Worm (Caenorhabditis elegans): ENCODE measurements around the gene zif-1.

The zif-1 gene

ce11 chrIII:8973826-8974225 is 28.8 kb upstream of the zif-1 start, which contains the start of gene R08D7.5:
TSS of gene R08D7.5 (plus strand) at chrIII:8974126.
- TF ChIP-seq hrde-1 (tag; optimal IDR thresholded peaks at IDR 0.05; ENCODE audit: borderline replicate concordance) (no peak), nfyb-1 (GFP tag; IDR thresholded peaks at IDR 0.05) (no peak), tbp1 (GFP tag; optimal IDR thresholded peaks at IDR 0.05) (no peak), sdz-38 (tag; optimal IDR thresholded peaks at IDR 0.05) (no peak), nhr-80 (tag; optimal IDR thresholded peaks at IDR 0.05) (no peak), snpc-4 (GFP tag; optimal IDR thresholded peaks at IDR 0.05) (no peak), snpc-4 (tag; optimal IDR thresholded peaks at IDR 0.05) (no peak), zfh-2 (GFP tag; conservative IDR thresholded peaks at IDR 0.05) (no peak), ceh-27 (GFP tag; optimal IDR thresholded peaks at IDR 0.05) (no peak)

ce11 chrIII:8974835-8975234 is 27.7 kb upstream of the zif-1 start:
- TF ChIP-seq egl-18 (GFP tag; IDR thresholded peaks at IDR 0.05) (no peak), rcor-1 (GFP tag; IDR thresholded peaks at IDR 0.05) (no peak), madf-10 (tag; optimal IDR thresholded peaks at IDR 0.05) (no peak), ztf-28 (GFP tag; IDR thresholded peaks at IDR 0.05) (no peak), ceh-91 (GFP tag; IDR thresholded peaks at IDR 0.05) (no peak), C06A6.2 (GFP tag; conservative IDR thresholded peaks at IDR 0.05) (no peak), Y56A3A.18 (GFP tag; IDR thresholded peaks at IDR 0.05) (peak; percentile 45; the same call in 1 of the 2 replicates), chd-7 (tag; optimal IDR thresholded peaks at IDR 0.05) (no peak), Y95B8A.8 (GFP tag; IDR thresholded peaks at IDR 0.05) (peak; percentile 72; the same call in 1 of the 2 replicates), nhr-90 (tag; optimal IDR thresholded peaks at IDR 0.05) (no peak), mel-28 (tag; optimal IDR thresholded peaks at IDR 0.05; ENCODE audit: borderline replicate concordance) (peak; percentile 4), Y53G8AR.9 (GFP tag; conservative IDR thresholded peaks at IDR 0.05) (peak; percentile 38; the same call in 1 of the 2 replicates), ama-1 (optimal IDR thresholded peaks at IDR 0.05) (no peak), ama-1 (GFP tag; optimal IDR thresholded peaks at IDR 0.05) (peak in 1 of 2 experiments; percentile 90), F33H1.4 (GFP tag; IDR thresholded peaks at IDR 0.05) (no peak), Y67H2A.10 (GFP tag; conservative IDR thresholded peaks at IDR 0.05) (no peak), tbp1 (GFP tag; optimal IDR thresholded peaks at IDR 0.05) (no peak), rec-8 (tag; optimal IDR thresholded peaks at IDR 0.05) (no peak), zim-3 (tag; optimal IDR thresholded peaks at IDR 0.05) (peak; percentile 26), ztf-22 (GFP tag; optimal IDR thresholded peaks at IDR 0.05) (no peak), sdz-38 (tag; optimal IDR thresholded peaks at IDR 0.05) (no peak), ekl-4 (GFP tag; IDR thresholded peaks at IDR 0.05) (peak; percentile 74; the same call in 1 of the 2 replicates), F57A8.1 (GFP tag; optimal IDR thresholded peaks at IDR 0.05) (no peak), ztf-6 (GFP tag; IDR thresholded peaks at IDR 0.05) (no peak), B0261.1 (tag; optimal IDR thresholded peaks at IDR 0.05) (no peak), F22D6.2 (tag; optimal IDR thresholded peaks at IDR 0.05) (peak; percentile 7), bed-1 (GFP tag; IDR thresholded peaks at IDR 0.05) (no peak), nhr-179 (tag; optimal IDR thresholded peaks at IDR 0.05) (no peak), F39B2.1 (GFP tag; IDR thresholded peaks at IDR 0.05) (no peak), lsy-27 (tag; optimal IDR thresholded peaks at IDR 0.05; ENCODE audit: borderline replicate concordance, insufficient read depth) (no peak), lin-54 (GFP tag; optimal IDR thresholded peaks at IDR 0.05) (peak; percentile 6), sptf-2 (GFP tag; optimal IDR thresholded peaks at IDR 0.05) (no peak), aptf-2 (GFP tag; conservative IDR thresholded peaks at IDR 0.05) (no peak), nfya-1 (tag; optimal IDR thresholded peaks at IDR 0.05; ENCODE audit: borderline replicate concordance, insufficient read depth) (no peak), madf-6 (GFP tag; IDR thresholded peaks at IDR 0.05) (0 out of 2 replicates have a peak, but pooled peaks have one; percentile 31), hrde-1 (tag; optimal IDR thresholded peaks at IDR 0.05; ENCODE audit: borderline replicate concordance) (peak; percentile 25), F10E7.11 (tag; optimal IDR thresholded peaks at IDR 0.05) (peak; percentile 28), sea-2 (GFP tag; IDR thresholded peaks at IDR 0.05) (no peak), Y79H2A.3 (GFP tag; conservative IDR thresholded peaks at IDR 0.05) (0 out of 2 replicates have a peak, but pooled peaks have one; percentile 7), T26A5.8 (tag; optimal IDR thresholded peaks at IDR 0.05) (no peak), ztf-25 (GFP tag; IDR thresholded peaks at IDR 0.05) (no peak)
